Fruit fly (Drosophila melanogaster): ENCODE data around the gene CG31115.

CG31115 gene

dm6 chr3R:25047504-25047903, 10.8 kb downstream of the CG31115 start, which contains the start of gene CG11790 (continued):
- TF ChIP-seq sna (GFP tag; IDR thresholded peaks at IDR 0.05; ENCODE audit: partially characterized antibody) (peak; percentile 75), otp (GFP tag; IDR thresholded peaks at IDR 0.05) (no peak), CG18262 (tag; optimal IDR thresholded peaks at IDR 0.05) (no peak), CG7271 (tag; optimal IDR thresholded peaks at IDR 0.05) (no peak), HmgZ (tag; optimal IDR thresholded peaks at IDR 0.05) (peak; percentile 46), CG33557 (GFP tag; optimal IDR thresholded peaks at IDR 0.05) (no peak), sr (GFP tag; IDR thresholded peaks at IDR 0.05) (no peak), Ssrp (tag; optimal IDR thresholded peaks at IDR 0.05) (no peak), mirr (GFP tag; optimal IDR thresholded peaks at IDR 0.05) (no peak), Drgx (GFP tag; IDR thresholded peaks at IDR 0.05) (no peak), slp2 (GFP tag; optimal IDR thresholded peaks at IDR 0.05) (no peak), tin (GFP tag; optimal IDR thresholded peaks at IDR 0.05) (no peak), trh (GFP tag; optimal IDR thresholded peaks at IDR 0.05) (no peak), CG14965 (GFP tag; optimal IDR thresholded peaks at IDR 0.05; ENCODE audit: borderline replicate concordance) (no peak), CG15601 (tag; optimal IDR thresholded peaks at IDR 0.05) (no peak), mld (GFP tag; IDR thresholded peaks at IDR 0.05; ENCODE audit: partially characterized antibody) (peak; percentile 73), fd96Cb (tag; optimal IDR thresholded peaks at IDR 0.05) (no peak), CG4854 (GFP tag; optimal IDR thresholded peaks at IDR 0.05) (no peak), gt (GFP tag; IDR thresholded peaks at IDR 0.05) (no peak), p53 (GFP tag; optimal IDR thresholded peaks at IDR 0.05) (no peak), stwl (tag; optimal IDR thresholded peaks at IDR 0.05) (peak; percentile 38), Xrp1 (GFP tag; IDR thresholded peaks at IDR 0.05) (peak; percentile 25; the same call in 1 of the 2 replicates), CG32532 (GFP tag; IDR thresholded peaks at IDR 0.05) (peak; percentile 43; the same call in 1 of the 2 replicates), CG4360 (GFP tag; IDR thresholded peaks at IDR 0.05) (no peak), vfl (GFP tag; optimal IDR thresholded peaks at IDR 0.05) (no peak), nerfin-2 (GFP tag; IDR thresholded peaks at IDR 0.05; ENCODE audit: partially characterized antibody) (peak; percentile 59), PHDP (tag; optimal IDR thresholded peaks at IDR 0.05) (peak; percentile 4), CG12744 (GFP tag; optimal IDR thresholded peaks at IDR 0.05) (no peak), CG17802 (tag; optimal IDR thresholded peaks at IDR 0.05) (no peak), fru (optimal IDR thresholded peaks at IDR 0.05) (no peak), Hmr (GFP tag; optimal IDR thresholded peaks at IDR 0.05) (no peak), Elba2 (GFP tag; optimal IDR thresholded peaks at IDR 0.05) (no peak), yki (optimal IDR thresholded peaks at IDR 0.05) (no peak), CG3726 (GFP tag; IDR thresholded peaks at IDR 0.05) (no peak), ap (GFP tag; IDR thresholded peaks at IDR 0.05) (no peak), esg (GFP tag; conservative IDR thresholded peaks at IDR 0.05) (no peak), TFAM (GFP tag; optimal IDR thresholded peaks at IDR 0.05) (no peak), ase (GFP tag; IDR thresholded peaks at IDR 0.05) (no peak), CG10462 (GFP tag; optimal IDR thresholded peaks at IDR 0.05) (no peak), CG3847 (GFP tag; IDR thresholded peaks at IDR 0.05) (no peak), Dll (GFP tag; IDR thresholded peaks at IDR 0.05; ENCODE audit: partially characterized antibody) (peak; percentile 84), sqz (GFP tag; optimal IDR thresholded peaks at IDR 0.05) (no peak), nom (GFP tag; optimal IDR thresholded peaks at IDR 0.05) (peak; percentile 45), bigmax (GFP tag; optimal IDR thresholded peaks at IDR 0.05) (no peak), Rfx (GFP tag; IDR thresholded peaks at IDR 0.05) (peak; percentile 43; the same call in 1 of the 2 replicates), Vsx1 (GFP tag; optimal IDR thresholded peaks at IDR 0.05) (no peak), bsh (GFP tag; optimal IDR thresholded peaks at IDR 0.05) (no peak), hbn (GFP tag; IDR thresholded peaks at IDR 0.05; ENCODE audit: partially characterized antibody) (peak; percentile 73; the same call in 1 of the 2 replicates), br (optimal IDR thresholded peaks at IDR 0.05) (no peak), CG6654 (GFP tag; optimal IDR thresholded peaks at IDR 0.05) (no peak), emc (GFP tag; optimal IDR thresholded peaks at IDR 0.05) (no peak), CG33213 (GFP tag; optimal IDR thresholded peaks at IDR 0.05) (no peak)
